Worm (Caenorhabditis elegans): ENCODE measurements around the gene unc-60.

- TF ChIP-seq klf-2 (GFP tag; conservative IDR thresholded peaks at IDR 0.05): no peak
- no peak for TF ChIP-seq med-1 (GFP tag; optimal IDR thresholded peaks at IDR 0.05; ENCODE audit: insufficient read depth)
- no peak for TF ChIP-seq ztf-23 (GFP tag; IDR thresholded peaks at IDR 0.05)
- no peak for TF ChIP-seq T22C8.4 (GFP tag; IDR thresholded peaks at IDR 0.05)
- no peak for TF ChIP-seq cog-1 (tag; optimal IDR thresholded peaks at IDR 0.05)
These were observed 47.6 kb downstream of the unc-60 start, which contains the start of gene str-243 for ce11 chrV:1522485-1522884.
